Worm (Caenorhabditis elegans) whole organism, L2 larva: ENCODE measurements around the gene gvd-1.

Experiments
- C34F6.9 ChIP-seq: fragments of 150-350 bp; optimal IDR thresholded peaks from 2 replicates; lab custom pipeline; 2014; ENCODE audit warnings: missing biosample characterization, missing genetic modification characterization
- F13H6.1 ChIP-seq: sonication (generic microtip); optimal IDR thresholded peaks from 2 replicates; lab custom pipeline; 2016; ENCODE audit warnings: missing genetic modification characterization, missing compliant biosample characterization
- R02D3.7 ChIP-seq: fragments of 150-350 bp; optimal IDR thresholded peaks from 2 replicates; lab custom pipeline; 2014; ENCODE audit warnings: missing biosample characterization, missing genetic modification characterization
- Y55F3AM.14 ChIP-seq: fragments of 200-800 bp; sonication (Bioruptor generic); optimal IDR thresholded peaks from 2 replicates; lab custom pipeline; 2018; ENCODE audit warnings: mild to moderate bottlenecking, missing genetic modification characterization, missing compliant biosample characterization
- ZK546.5 ChIP-seq: sonication (generic microtip); optimal IDR thresholded peaks from 2 replicates; lab custom pipeline; 2017; ENCODE audit warnings: missing biosample characterization, missing genetic modification characterization
- alr-1 ChIP-seq: fragments of 150-350 bp; optimal IDR thresholded peaks from 2 replicates; lab custom pipeline; 2014; ENCODE audit warnings: missing biosample characterization, missing genetic modification characterization
- aly-2 ChIP-seq: fragments of 150-350 bp; optimal IDR thresholded peaks from 2 replicates; lab custom pipeline; 2014; ENCODE audit warnings: missing biosample characterization, missing genetic modification characterization
- ama-1 ChIP-seq: fragments of 150-350 bp; optimal IDR thresholded peaks from 2 replicates; lab custom pipeline; 2018; ENCODE audit warnings: inconsistent platforms
- blmp-1 ChIP-seq: sonication (generic microtip); optimal IDR thresholded peaks from 2 replicates; lab custom pipeline; 2017; ENCODE audit warnings: missing genetic modification characterization, mild to moderate bottlenecking, missing compliant biosample characterization, antibody characterized with exemption, moderate library complexity; ENCODE audit not compliant: insufficient read depth
- ceh-16 ChIP-seq: fragments of 150-350 bp; optimal IDR thresholded peaks from 2 replicates; lab custom pipeline; 2014; ENCODE audit warnings: missing biosample characterization, missing genetic modification characterization
- crh-2 ChIP-seq: sonication (generic microtip); optimal IDR thresholded peaks from 2 replicates; lab custom pipeline; 2017; ENCODE audit warnings: missing biosample characterization, missing genetic modification characterization
- dmd-4 ChIP-seq: sonication (generic microtip); optimal IDR thresholded peaks from 2 replicates; lab custom pipeline; 2017; ENCODE audit warnings: missing biosample characterization, missing genetic modification characterization
- egl-27 ChIP-seq: sonication (generic microtip); optimal IDR thresholded peaks from 3 replicates; lab custom pipeline; 2017; ENCODE audit warnings: missing biosample characterization, missing genetic modification reagents, missing genetic modification characterization
- elt-1 ChIP-seq: fragments of 150-350 bp; optimal IDR thresholded peaks from 2 replicates; lab custom pipeline; 2014; ENCODE audit warnings: missing biosample characterization, missing genetic modification characterization
- elt-3 ChIP-seq: sonication (generic microtip); optimal IDR thresholded peaks from 2 replicates; lab custom pipeline; 2017; ENCODE audit warnings: missing biosample characterization, missing genetic modification characterization
- fos-1 ChIP-seq: fragments of 150-350 bp; optimal IDR thresholded peaks from 2 replicates; lab custom pipeline; 2014; ENCODE audit warnings: missing biosample characterization, missing genetic modification characterization
- gmeb-1 ChIP-seq: fragments of 150-350 bp; optimal IDR thresholded peaks from 2 replicates; lab custom pipeline; 2014; ENCODE audit warnings: missing biosample characterization, missing genetic modification characterization
- lin-11 ChIP-seq: fragments of 150-350 bp; sonication (generic microtip); optimal IDR thresholded peaks from 2 replicates; lab custom pipeline; 2014; ENCODE audit warnings: missing biosample characterization, missing genetic modification characterization, inconsistent platforms, mixed read lengths
- lin-13 ChIP-seq: fragments of 150-350 bp; optimal IDR thresholded peaks from 2 replicates; lab custom pipeline; 2014; ENCODE audit warnings: missing biosample characterization, missing genetic modification reagents, missing genetic modification characterization
- lin-39 ChIP-seq: fragments of 150-350 bp; optimal IDR thresholded peaks from 2 replicates; lab custom pipeline; 2014; ENCODE audit warnings: missing biosample characterization, missing genetic modification reagents, missing genetic modification characterization
- lsy-2 ChIP-seq, 2 experiments: fragments of 150-350 bp in 1 of 2; sonication (generic microtip) in 1 of 2; optimal IDR thresholded peaks; 2 replicates each; lab custom pipeline; 2014 to 2017; ENCODE audit warnings: missing biosample characterization in 2 of 2, missing genetic modification characterization in 2 of 2
- mab-5 ChIP-seq: fragments of 150-350 bp; optimal IDR thresholded peaks from 2 replicates; lab custom pipeline; 2014; ENCODE audit warnings: missing biosample characterization, missing genetic modification characterization
- mbf-1 ChIP-seq: sonication (generic microtip); optimal IDR thresholded peaks from 2 replicates; lab custom pipeline; 2017; ENCODE audit warnings: missing biosample characterization, missing genetic modification characterization
- mdl-1 ChIP-seq, 2 experiments: fragments of 150-350 bp in 1 of 2; sonication (generic microtip) in 1 of 2; optimal IDR thresholded peaks; 2 replicates each; lab custom pipeline; 2017; ENCODE audit warnings: missing biosample characterization in 2 of 2, missing genetic modification characterization in 2 of 2
- nhr-10 ChIP-seq: sonication (generic microtip); optimal IDR thresholded peaks from 2 replicates; lab custom pipeline; 2017; ENCODE audit warnings: missing biosample characterization, missing genetic modification characterization
- nhr-11 ChIP-seq: fragments of 150-350 bp; optimal IDR thresholded peaks from 2 replicates; lab custom pipeline; 2014; ENCODE audit warnings: missing biosample characterization, missing genetic modification characterization
- nhr-12 ChIP-seq: fragments of 150-350 bp; optimal IDR thresholded peaks from 2 replicates; lab custom pipeline; 2014; ENCODE audit warnings: missing biosample characterization, missing genetic modification characterization
- nhr-129 ChIP-seq: fragments of 150-350 bp; optimal IDR thresholded peaks from 2 replicates; lab custom pipeline; 2014; ENCODE audit warnings: missing biosample characterization, missing genetic modification characterization
- nhr-21 ChIP-seq: fragments of 150-350 bp; optimal IDR thresholded peaks from 2 replicates; lab custom pipeline; 2014; ENCODE audit warnings: missing biosample characterization, missing genetic modification characterization
- nhr-23 ChIP-seq: fragments of 150-350 bp; optimal IDR thresholded peaks from 2 replicates; lab custom pipeline; 2014; ENCODE audit warnings: missing biosample characterization, missing genetic modification reagents, missing genetic modification characterization
- nhr-237 ChIP-seq: fragments of 150-350 bp; optimal IDR thresholded peaks from 2 replicates; lab custom pipeline; 2014; ENCODE audit warnings: missing biosample characterization, missing genetic modification characterization
- nhr-6 ChIP-seq: fragments of 150-350 bp; optimal IDR thresholded peaks from 2 replicates; lab custom pipeline; 2014; ENCODE audit warnings: missing biosample characterization, missing genetic modification characterization
- nhr-77 ChIP-seq: fragments of 150-350 bp; optimal IDR thresholded peaks from 2 replicates; lab custom pipeline; 2014; ENCODE audit warnings: missing biosample characterization, missing genetic modification characterization
- peb-1 ChIP-seq: fragments of 150-350 bp; optimal IDR thresholded peaks from 2 replicates; lab custom pipeline; 2014; ENCODE audit warnings: missing biosample characterization, missing genetic modification characterization
- sem-4 ChIP-seq: fragments of 150-350 bp; optimal IDR thresholded peaks from 2 replicates; lab custom pipeline; 2014; ENCODE audit warnings: missing biosample characterization, missing genetic modification reagents, missing genetic modification characterization
- skn-1 ChIP-seq: sonication (generic microtip); optimal IDR thresholded peaks from 2 replicates; lab custom pipeline; 2017; ENCODE audit warnings: missing biosample characterization, missing genetic modification characterization
- sma-3 ChIP-seq: sonication (generic microtip); optimal IDR thresholded peaks from 2 replicates; lab custom pipeline; 2016; ENCODE audit warnings: missing genetic modification reagents, missing genetic modification characterization, missing compliant biosample characterization
- sma-9 ChIP-seq, 2 experiments: fragments of 150-350 bp in 1 of 2; sonication (generic microtip) in 1 of 2; optimal IDR thresholded peaks; 2 replicates each; lab custom pipeline; 2014 to 2016; ENCODE audit warnings: missing genetic modification characterization in 2 of 2, mild to moderate bottlenecking in 1 of 2, missing biosample characterization in 1 of 2, missing compliant biosample characterization in 1 of 2, missing genetic modification reagents in 1 of 2, moderate library complexity in 1 of 2
- snpc-4 ChIP-seq: fragments of 150-350 bp; optimal IDR thresholded peaks from 2 replicates; lab custom pipeline; 2014; ENCODE audit warnings: missing biosample characterization, missing genetic modification characterization
- unc-39 ChIP-seq: fragments of 150-350 bp; optimal IDR thresholded peaks from 2 replicates; lab custom pipeline; 2014; ENCODE audit warnings: missing biosample characterization, missing genetic modification characterization
- unc-55 ChIP-seq: fragments of 150-350 bp; sonication (generic microtip); optimal IDR thresholded peaks from 3 replicates; lab custom pipeline; 2014; ENCODE audit warnings: missing biosample characterization, missing genetic modification reagents, missing genetic modification characterization
- unc-62 ChIP-seq: fragments of 150-350 bp; optimal IDR thresholded peaks from 2 replicates; lab custom pipeline; 2014; ENCODE audit warnings: missing biosample characterization, missing genetic modification reagents, missing genetic modification characterization
- zag-1 ChIP-seq: fragments of 150-350 bp; optimal IDR thresholded peaks from 2 replicates; lab custom pipeline; 2014; ENCODE audit warnings: missing biosample characterization, missing genetic modification characterization
- ztf-1 ChIP-seq: fragments of 200-800 bp; sonication (Bioruptor generic); conservative IDR thresholded peaks from 2 replicates; pipeline ENCODE4 v1.3.6; 2022; ENCODE audit warnings: missing genetic modification characterization, missing compliant biosample characterization
- ztf-11 ChIP-seq: sonication (generic microtip); optimal IDR thresholded peaks from 2 replicates; lab custom pipeline; 2017; ENCODE audit warnings: missing biosample characterization, missing genetic modification characterization
- ztf-4 ChIP-seq: fragments of 150-350 bp; optimal IDR thresholded peaks from 2 replicates; lab custom pipeline; 2014; ENCODE audit warnings: missing biosample characterization, missing genetic modification characterization

The gvd-1 gene

DNA sequence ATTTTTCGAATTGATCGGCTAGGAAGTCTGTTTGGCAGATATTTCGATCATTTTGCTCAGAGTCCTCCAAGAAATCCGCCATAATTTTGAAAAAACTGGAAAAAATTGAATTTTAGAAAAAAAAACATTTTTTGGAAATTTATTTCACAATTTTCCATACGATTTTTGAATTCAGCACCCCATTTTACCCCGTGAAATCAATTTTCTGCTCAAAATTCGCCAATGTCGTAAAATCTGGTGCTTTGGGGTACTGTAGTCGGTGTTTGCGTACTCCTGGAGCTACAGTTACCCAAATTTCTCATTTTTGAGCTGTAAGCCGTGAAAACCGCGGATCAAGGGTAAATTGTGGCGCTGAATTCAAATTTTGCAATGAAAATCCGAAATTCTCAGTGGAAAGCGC is at the start of gene gvd-1:
TSS of gene gvd-1 (minus strand) at position 101 of the 400 bp plus-strand sequence.
- TF ChIP-seq unc-39 = no peak
- no peak for TF ChIP-seq ztf-11 (tag; lab: Kevin White, UChicago)
- TF ChIP-seq ceh-16 (tag; lab: Kevin White, UChicago) = no peak
- no peak for TF ChIP-seq nhr-237 (tag; lab: Kevin White, UChicago)

DNA sequence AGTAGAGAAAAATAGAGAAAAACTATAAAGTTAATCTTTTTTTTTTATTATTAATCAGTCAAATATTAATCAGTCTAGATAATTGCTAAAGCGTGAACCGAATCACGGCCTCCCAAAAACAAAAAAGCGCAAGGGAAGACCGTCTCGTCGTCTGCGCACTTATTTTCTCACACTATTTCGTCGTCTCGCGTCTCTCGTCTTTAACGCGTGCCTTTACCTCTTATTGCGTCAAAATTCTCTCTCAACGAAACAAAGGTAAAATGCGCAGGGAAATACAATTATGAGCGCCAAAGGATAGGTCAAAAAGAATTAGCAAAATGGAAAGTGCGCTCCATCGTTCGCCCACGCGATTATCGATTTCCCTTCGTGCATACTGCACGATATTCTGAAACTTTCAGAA is 48.4 kb upstream of the gvd-1 start:
- TF ChIP-seq sma-3 (peak; percentile 42), lin-13 (peak; percentile 46), nhr-21 (tag; lab: Kevin White, UChicago) (peak; percentile 18), gmeb-1 (tag; lab: Kevin White, UChicago) (peak; percentile 82), mbf-1 (no peak), sem-4 (tag; lab: Kevin White, UChicago) (no peak), egl-27 (tag; lab: Kevin White, UChicago) (no peak), unc-62 (GFP tag; lab: Kevin White, UChicago) (no peak), C34F6.9 (tag; lab: Kevin White, UChicago) (no peak), alr-1 (tag; lab: Kevin White, UChicago) (no peak), R02D3.7 (no peak), nhr-12 (tag; lab: Kevin White, UChicago) (no peak), ceh-16 (tag; lab: Kevin White, UChicago) (no peak), elt-1 (tag; lab: Kevin White, UChicago) (no peak), nhr-129 (tag; lab: Kevin White, UChicago) (peak; percentile 52), lsy-2 (tag; optimal IDR thresholded peaks at IDR 0.05; lab: Kevin White, UChicago) (peak; percentile 63 to 81), elt-3 (tag; lab: Kevin White, UChicago) (no peak), ztf-1 (GFP tag; lab: Robert Waterston, UW) (no peak), peb-1 (tag; lab: Kevin White, UChicago) (no peak), mab-5 (tag; lab: Kevin White, UChicago) (peak; percentile 17), nhr-6 (tag; lab: Kevin White, UChicago) (peak; percentile 5), crh-2 (tag; lab: Kevin White, UChicago) (peak; percentile 30), nhr-237 (tag; lab: Kevin White, UChicago) (no peak), snpc-4 (no peak), zag-1 (tag; lab: Kevin White, UChicago) (no peak), sma-9 (GFP tag; optimal IDR thresholded peaks at IDR 0.05; lab: Kevin White, UChicago) (no peak), sma-9 (tag; optimal IDR thresholded peaks at IDR 0.05; lab: Kevin White, UChicago) (no peak), lin-39 (tag; lab: Kevin White, UChicago) (no peak), fos-1 (tag; lab: Kevin White, UChicago) (no peak), nhr-11 (tag; lab: Kevin White, UChicago) (no peak), ztf-11 (tag; lab: Kevin White, UChicago) (no peak), Y55F3AM.14 (no peak), F13H6.1 (tag; lab: Kevin White, UChicago) (peak; percentile 39), dmd-4 (tag; lab: Kevin White, UChicago) (no peak), lin-11 (no peak), nhr-77 (tag; lab: Kevin White, UChicago) (no peak), mdl-1 (tag; optimal IDR thresholded peaks at IDR 0.05; lab: Kevin White, UChicago) (no peak), nhr-10 (tag; lab: Kevin White, UChicago) (no peak), ZK546.5 (tag; lab: Kevin White, UChicago) (no peak), ama-1 (lab: Kevin White, UChicago) (no peak), ztf-4 (tag; lab: Kevin White, UChicago) (no peak), aly-2 (tag; lab: Kevin White, UChicago) (no peak), nhr-23 (tag; lab: Kevin White, UChicago) (no peak), blmp-1 (tag; lab: Kevin White, UChicago) (no peak), skn-1 (no peak), unc-55 (GFP tag; lab: Kevin White, UChicago) (peak; percentile 68)
